Worm (Caenorhabditis elegans) whole organism, early embryonic: ENCODE data around the gene rpn-6.1.

Experiments
- B0310.2 ChIP-seq: sonication (generic microtip); optimal IDR thresholded peaks from 2 replicates; lab custom pipeline; 2016; ENCODE audit warnings: mild to moderate bottlenecking, missing genetic modification characterization, missing compliant biosample characterization
- F13C5.2 ChIP-seq: sonication (generic microtip); optimal IDR thresholded peaks from 2 replicates; lab custom pipeline; 2017; ENCODE audit warnings: mild to moderate bottlenecking, missing genetic modification characterization, inconsistent platforms, missing compliant biosample characterization
- aly-1 ChIP-seq: sonication (generic microtip); optimal IDR thresholded peaks from 2 replicates; lab custom pipeline; 2016; ENCODE audit warnings: missing genetic modification characterization, missing compliant biosample characterization
- ama-1 ChIP-seq: fragments of 150-350 bp; optimal IDR thresholded peaks from 2 replicates; lab custom pipeline; 2014
- ceh-13 ChIP-seq: fragments of 200-800 bp; sonication (Bioruptor generic); optimal IDR thresholded peaks from 2 replicates; lab custom pipeline; 2018; ENCODE audit warnings: mild to moderate bottlenecking, missing genetic modification characterization, missing compliant biosample characterization
- ceh-36 ChIP-seq: sonication (generic microtip); optimal IDR thresholded peaks from 2 replicates; lab custom pipeline; 2016; ENCODE audit warnings: missing genetic modification characterization, inconsistent platforms, missing compliant biosample characterization
- ets-7 ChIP-seq: sonication (generic microtip); optimal IDR thresholded peaks from 2 replicates; lab custom pipeline; 2016; ENCODE audit warnings: missing genotype, missing genetic modification characterization, missing compliant biosample characterization
- flt-1 ChIP-seq: fragments of 200-800 bp; sonication (Bioruptor generic); IDR thresholded peaks from 2 replicates; pipeline ENCODE4 v1.3.6; 2022; ENCODE audit warnings: missing genetic modification characterization, missing compliant biosample characterization
- hmg-4 ChIP-seq: fragments of 200-800 bp; sonication (Bioruptor generic); optimal IDR thresholded peaks from 2 replicates; lab custom pipeline; 2018; ENCODE audit warnings: mild to moderate bottlenecking, missing genetic modification characterization, missing compliant biosample characterization
- hnd-1 ChIP-seq: sonication (generic microtip); optimal IDR thresholded peaks from 2 replicates; lab custom pipeline; 2016; ENCODE audit warnings: missing genetic modification characterization, missing compliant biosample characterization
- scrt-1 ChIP-seq: fragments of 200-800 bp; sonication (Bioruptor generic); IDR thresholded peaks from 2 replicates; pipeline ENCODE4 v1.3.6; 2022; ENCODE audit warnings: missing genetic modification characterization, missing compliant biosample characterization
- tbx-11 ChIP-seq: fragments of 200-800 bp; sonication (Bioruptor generic); IDR thresholded peaks from 2 replicates; pipeline ENCODE4 v1.3.6; 2022; ENCODE audit warnings: missing genetic modification characterization, missing compliant biosample characterization
- tbx-37 ChIP-seq: fragments of 200-800 bp; sonication (Bioruptor generic); conservative IDR thresholded peaks from 2 replicates; pipeline ENCODE4 v1.3.6; 2022; ENCODE audit warnings: missing genetic modification reagents, missing genetic modification characterization, missing compliant biosample characterization

DNA sequence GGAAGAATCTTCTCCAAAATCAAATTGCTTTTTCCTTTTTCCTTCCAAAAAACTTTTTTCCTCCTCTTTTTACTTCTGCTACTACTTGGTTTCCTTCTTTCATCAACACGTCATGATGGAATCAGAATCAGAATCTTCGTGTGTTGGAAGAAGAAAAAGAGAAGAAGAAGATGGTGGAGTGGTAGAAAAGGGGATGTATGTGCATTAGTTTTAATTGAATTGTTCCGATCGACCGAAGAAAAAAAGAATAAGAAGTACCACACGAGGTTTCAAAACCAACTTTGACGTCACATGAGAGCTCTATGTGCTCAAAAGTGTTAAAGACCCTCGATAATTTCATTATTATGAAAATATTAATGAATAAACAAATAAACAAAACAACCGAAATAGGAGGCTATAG, 47.0 kb downstream of the rpn-6.1 start:
- TF ChIP-seq hmg-4 (GFP tag; lab: Kevin White, UChicago) (no peak), flt-1 (GFP tag; lab: Robert Waterston, UW) (no peak), scrt-1 (GFP tag; lab: Robert Waterston, UW) (no peak), ceh-13 (GFP tag; lab: Kevin White, UChicago) (no peak), tbx-11 (no peak), hnd-1 (no peak), ama-1 (no peak), ets-7 (tag; lab: Kevin White, UChicago) (no peak), aly-1 (no peak), F13C5.2 (tag; lab: Kevin White, UChicago) (no peak), tbx-37 (GFP tag; lab: Robert Waterston, UW) (no peak), B0310.2 (tag; lab: Kevin White, UChicago) (no peak), ceh-36 (tag; lab: Kevin White, UChicago) (no peak)
